Fruit fly (Drosophila melanogaster) ovary, adult (tissue): ENCODE data around the gene CG7953.

Experiments used
- CG17801 ChIP-seq: fragments of 200-800 bp; optimal IDR thresholded peaks from 2 replicates; lab custom pipeline; 2019; ENCODE audit warnings: missing biosample characterization, mild to moderate bottlenecking, missing genetic modification characterization, moderate library complexity; ENCODE audit not compliant: partially characterized antibody

Gene CG7953

DNA sequence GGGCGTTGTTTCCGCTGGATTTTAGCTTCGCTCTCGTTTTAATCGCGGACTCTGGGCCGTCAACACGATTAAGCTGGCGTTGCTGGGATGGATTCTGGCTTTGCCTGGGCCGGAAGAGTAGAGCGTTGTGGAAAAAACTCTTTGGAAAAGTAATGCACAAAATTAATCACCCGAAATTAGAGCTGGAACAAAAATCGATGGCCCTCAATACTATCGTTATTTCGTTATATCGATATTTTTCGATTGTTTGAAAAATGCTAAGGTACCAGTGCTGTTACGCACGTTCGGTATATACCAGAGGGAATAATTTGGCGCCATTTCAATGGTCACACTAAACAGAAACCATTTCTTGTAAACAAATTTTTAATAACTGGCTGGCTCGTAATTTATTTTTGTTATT is 18.2 kb upstream of the CG7953 start, which contains the start of the genes Arpc1 and Orc5:
Gene Arpc1, minus strand, starts transcription at position 202 of the 400 bp plus-strand sequence.
Gene Orc5, plus strand, starts transcription at position 298 of the 400 bp plus-strand sequence.
- TF ChIP-seq CG17801 (GFP tag; lab: Kevin White, UChicago), result peak; percentile 26

DNA sequence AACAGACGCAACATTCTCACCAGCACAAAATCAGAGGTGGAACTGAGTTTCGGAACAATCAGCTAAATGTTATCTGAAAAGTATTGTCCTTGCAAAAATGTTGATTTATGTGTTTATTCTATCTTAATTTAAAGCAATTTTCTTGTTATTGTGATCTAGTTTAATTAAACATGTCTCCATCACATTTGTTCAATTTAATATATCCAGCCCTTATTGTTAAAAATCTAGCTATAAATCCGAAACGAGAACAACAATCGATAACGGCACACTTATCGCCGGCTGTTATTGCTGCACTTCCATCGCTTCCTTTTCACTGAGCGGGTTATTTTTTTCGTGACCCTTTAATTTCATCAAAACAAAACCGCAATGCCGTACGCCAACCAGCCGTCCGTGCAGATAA is 14.7 kb upstream of the CG7953 start, which contains the start of the genes GatC, PolG2 and Polr2C:
Gene GatC, minus strand, starts transcription at position 48 of the 400 bp plus-strand sequence.
Gene PolG2, minus strand, starts transcription at position 48 of the 400 bp plus-strand sequence.
Gene Polr2C, plus strand, starts transcription at position 280 of the 400 bp plus-strand sequence.
- no peak for TF ChIP-seq CG17801 (GFP tag; lab: Kevin White, UChicago)

DNA sequence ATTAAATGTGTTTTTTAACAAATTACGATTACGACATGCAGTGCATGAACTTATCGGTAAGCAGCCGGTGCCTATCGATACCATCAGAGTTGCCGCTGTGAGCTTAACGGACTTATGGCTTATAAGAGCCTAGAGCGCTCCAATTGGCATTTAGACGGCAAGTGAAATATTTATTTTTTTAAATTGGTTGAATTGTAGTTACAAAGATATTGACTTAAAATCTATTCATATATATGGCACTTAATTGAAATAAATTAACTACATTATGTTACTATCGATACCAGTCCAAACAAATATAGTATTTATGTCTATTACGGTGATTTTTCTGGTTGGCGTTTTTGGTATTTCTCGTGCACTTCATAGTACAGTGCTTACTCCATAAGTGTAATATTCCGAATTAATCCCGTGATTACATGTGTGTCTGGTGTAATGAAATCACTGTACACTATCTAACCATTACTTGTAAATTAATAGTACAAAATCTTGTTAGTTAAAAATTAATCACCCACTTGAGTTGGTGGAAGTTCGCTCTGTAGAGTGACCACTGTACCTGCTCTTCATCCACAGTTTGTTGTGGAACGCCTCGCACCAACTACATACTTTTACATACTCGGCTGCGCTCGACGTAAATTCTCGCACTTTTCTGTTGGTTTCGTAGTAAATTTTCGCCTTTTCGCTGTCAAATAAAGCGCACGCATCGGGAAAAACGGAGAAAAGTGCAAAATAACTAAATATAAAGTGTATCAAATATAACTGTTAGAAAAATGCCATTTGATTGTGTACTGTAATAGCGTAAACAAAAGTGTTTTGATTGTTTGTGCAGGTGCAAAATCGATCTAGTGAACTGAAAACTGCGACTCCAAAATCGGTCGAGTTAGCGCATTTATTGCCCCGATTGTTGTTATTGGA is 12.5 kb upstream of the CG7953 start, which contains the start of the genes mRpS23 and CenG1A:
Gene mRpS23, minus strand, starts transcription at position 71 of the 909 bp plus-strand sequence.
Gene CenG1A, plus strand, starts transcription at position 563 of the 909 bp plus-strand sequence.
- peak; percentile 100 for TF ChIP-seq CG17801 (GFP tag; lab: Kevin White, UChicago)

DNA sequence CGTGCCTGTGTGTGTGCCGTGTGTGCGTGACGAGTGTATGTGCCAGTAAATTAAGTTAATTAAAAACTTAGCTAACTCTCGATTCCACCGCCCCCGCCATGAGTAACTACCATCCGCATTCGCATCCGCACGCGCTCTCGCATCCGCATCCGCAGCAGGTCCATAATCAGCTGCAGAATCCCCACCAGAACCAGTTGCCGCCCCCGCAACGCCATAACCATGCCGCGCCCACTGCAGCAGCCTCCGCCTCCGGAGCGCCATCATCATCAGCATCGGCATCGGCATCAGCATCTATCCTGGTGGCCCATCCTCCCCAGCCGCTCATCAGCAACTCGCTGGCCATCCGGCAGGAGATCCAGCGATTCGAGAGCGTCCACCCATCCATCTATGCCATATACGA is 11.8 kb upstream of the CG7953 start:
- TF ChIP-seq CG17801 (GFP tag; lab: Kevin White, UChicago), result no peak

DNA sequence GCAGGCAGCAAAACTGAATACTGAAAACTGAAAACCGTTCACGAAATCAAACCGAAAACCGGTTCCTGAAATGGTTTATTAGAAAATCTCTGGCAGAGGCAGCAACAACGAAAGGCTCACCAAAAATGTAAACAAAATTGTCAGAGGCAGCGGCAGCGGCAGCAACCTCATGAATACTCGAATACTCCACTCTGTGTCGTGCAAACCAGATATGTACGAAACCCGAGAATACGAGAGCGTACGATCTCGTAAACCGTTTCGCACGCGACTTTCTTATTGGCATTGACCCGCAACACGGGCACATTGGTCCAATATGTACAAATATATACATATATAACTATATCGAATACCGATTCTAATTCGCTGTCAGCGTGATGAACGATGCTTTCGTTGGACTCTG is 10.1 kb upstream of the CG7953 start:
- no peak for TF ChIP-seq CG17801 (GFP tag; lab: Kevin White, UChicago)

DNA sequence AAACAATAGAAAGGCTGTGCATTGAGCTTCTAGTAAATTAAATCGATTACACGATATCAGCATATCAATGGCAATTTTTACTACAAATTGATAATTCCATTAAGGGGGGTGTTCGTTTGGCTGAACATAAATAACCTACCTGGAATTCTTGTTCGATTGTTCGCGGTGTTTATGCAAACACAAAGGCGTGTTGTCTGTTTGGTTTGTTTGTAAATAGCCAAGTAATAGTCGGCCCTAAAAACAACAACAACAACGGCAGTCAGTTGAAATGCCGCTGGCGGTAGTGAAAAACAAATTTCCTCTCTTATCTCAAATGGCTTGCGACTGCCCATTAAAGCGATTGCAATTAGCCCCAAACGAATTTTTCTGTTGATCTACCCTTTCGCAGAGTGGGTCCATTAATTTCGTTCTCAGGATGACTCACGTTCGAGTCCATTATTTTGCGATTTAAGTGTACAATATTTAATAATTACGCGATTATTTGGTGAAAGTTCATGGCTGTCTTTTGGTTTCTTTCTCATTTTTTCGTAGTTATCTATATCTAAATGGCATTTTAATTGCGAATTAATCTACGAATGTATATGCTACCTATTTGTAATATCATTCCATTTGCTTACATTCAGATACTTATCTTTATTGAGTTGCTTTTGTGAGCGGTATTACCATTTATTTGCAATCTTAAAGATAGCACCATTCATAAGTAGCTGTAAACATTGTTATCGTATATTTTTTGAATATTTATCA is 8.9 kb upstream of the CG7953 start:
- TF ChIP-seq CG17801 (GFP tag; lab: Kevin White, UChicago), result peak; percentile 78

DNA sequence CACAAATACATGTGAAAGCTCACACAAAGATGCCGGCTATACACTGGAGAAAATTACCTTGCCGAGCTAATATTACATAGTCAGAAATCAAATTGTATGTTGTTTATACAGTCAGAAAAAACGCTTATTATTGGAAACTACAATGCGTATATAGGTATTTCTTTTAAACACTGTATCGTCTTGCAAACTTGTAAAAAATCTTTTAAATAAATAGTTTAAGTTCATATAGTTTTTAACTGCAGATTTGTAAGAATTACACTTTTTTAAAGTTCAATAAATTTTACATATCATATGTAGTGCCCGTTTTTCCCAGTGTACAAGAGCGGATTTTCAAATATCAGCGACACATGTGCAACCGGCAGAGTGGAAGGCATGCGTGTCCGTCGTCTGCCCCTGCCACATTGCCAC is 8.0 kb upstream of the CG7953 start:
- peak; percentile 72 for TF ChIP-seq CG17801 (GFP tag; lab: Kevin White, UChicago)

DNA sequence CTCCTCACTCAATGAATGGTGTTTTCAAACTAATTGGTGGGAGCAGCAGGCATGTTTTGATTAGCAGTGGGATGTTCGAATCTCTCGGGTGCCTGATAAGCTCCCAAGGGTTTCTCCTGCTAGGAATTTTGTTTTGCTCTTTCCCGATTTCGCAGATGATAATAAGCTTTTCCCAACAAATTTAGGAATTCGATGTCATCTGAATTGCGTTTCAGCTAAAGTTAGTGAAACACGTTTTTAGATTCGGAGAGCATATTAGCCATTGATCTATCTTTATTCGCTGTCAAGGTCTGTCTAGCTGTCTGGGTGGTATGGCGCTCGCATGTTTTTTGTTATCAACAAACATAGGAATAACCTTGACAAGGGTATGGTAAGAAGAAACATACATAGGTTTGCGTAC is 6.2 kb upstream of the CG7953 start, which contains the start of gene CG33307:
Gene CG33307, minus strand, starts transcription at position 13 of the 400 bp plus-strand sequence.
- no peak for TF ChIP-seq CG17801 (GFP tag; lab: Kevin White, UChicago)

DNA sequence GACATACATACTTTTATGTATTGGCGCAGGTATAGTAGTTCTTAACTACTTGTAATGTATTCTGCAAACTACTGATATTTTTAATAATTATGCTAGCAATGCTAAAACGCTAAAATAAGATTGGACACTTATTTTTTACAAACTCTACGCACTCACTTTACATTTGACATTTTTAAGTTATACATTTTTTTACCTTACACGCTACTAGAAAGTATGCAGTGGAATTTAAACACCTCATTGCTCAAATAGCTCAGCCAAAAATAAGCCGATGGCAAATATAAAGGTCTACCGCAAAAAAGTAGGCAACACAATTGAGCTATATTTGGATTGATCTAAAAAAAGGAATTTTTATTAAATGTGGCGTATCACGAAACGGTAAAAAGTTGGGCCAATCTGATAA is 5.6 kb upstream of the CG7953 start:
- TF ChIP-seq CG17801 (GFP tag; lab: Kevin White, UChicago), result no peak

DNA sequence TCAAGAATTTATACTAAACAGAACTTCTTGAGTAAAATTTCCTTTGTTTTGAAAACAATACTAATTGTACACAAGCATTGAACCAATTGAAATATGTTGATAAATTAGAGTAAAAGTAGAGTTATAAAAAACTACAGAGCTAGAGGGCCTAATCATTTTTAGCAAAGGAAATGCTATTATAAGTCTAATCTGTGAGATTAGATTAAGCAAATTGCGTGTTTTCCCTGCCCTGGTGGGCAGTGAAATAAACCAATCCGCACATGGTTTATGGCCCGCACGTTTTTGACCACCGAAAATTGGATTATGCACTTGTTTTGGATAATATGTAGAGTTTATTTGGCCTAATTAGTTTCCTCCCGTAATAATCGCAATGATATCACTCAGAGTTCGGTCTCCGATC is 5.2 kb upstream of the CG7953 start:
- no peak for TF ChIP-seq CG17801 (GFP tag; lab: Kevin White, UChicago)

DNA sequence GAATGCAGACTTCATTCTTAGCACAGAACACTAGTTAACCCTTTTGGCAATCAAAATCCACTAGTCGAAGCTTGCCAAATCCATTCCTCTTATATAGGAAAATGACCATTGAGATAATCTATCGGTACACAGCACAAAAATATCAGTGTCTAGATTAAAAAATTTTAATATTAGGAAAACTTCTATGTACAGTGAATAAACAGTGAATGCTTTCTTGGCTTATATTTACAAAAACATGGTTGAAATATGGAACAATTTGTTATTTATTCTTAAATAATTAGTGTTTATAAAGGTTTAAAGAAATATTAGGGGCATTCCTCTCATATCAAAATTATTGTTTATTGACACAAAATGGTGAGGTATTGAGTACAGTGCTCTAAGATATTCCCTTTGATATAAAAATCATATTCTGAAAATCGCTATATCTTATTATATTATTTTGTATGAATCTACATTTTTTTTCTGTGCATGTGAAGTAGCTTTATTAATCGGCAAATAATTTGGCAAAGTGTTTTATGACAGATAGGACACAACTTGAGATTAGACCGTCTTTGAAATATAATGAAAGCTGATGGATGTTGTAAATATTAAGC is 3.9 kb upstream of the CG7953 start, which contains the start of gene CG33306:
Gene CG33306, minus strand, starts transcription at position 51 of the 593 bp plus-strand sequence.
- TF ChIP-seq CG17801 (GFP tag; lab: Kevin White, UChicago), result no peak

DNA sequence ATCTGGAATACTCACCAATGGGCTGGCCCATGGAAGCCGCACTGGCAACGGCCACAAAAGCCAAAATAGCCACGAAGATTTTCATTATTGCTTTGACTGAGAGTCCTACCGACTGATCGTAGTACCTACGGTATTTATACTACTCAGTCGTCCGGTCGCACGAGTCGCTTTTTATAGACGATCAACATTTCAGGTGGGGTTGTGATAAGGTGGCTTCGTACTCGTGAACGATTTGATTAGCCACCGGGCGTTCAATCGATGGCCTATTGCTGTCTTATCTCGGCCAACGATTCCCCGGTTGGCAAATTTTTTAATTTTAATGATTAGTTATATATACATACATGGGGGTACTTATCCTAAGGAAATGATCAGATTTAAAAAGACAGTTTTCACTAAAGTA is 2.5 kb upstream of the CG7953 start, which contains the start of gene CG8997:
Gene CG8997, minus strand, starts transcription at position 148 of the 400 bp plus-strand sequence.
- TF ChIP-seq CG17801 (GFP tag; lab: Kevin White, UChicago), result no peak

DNA sequence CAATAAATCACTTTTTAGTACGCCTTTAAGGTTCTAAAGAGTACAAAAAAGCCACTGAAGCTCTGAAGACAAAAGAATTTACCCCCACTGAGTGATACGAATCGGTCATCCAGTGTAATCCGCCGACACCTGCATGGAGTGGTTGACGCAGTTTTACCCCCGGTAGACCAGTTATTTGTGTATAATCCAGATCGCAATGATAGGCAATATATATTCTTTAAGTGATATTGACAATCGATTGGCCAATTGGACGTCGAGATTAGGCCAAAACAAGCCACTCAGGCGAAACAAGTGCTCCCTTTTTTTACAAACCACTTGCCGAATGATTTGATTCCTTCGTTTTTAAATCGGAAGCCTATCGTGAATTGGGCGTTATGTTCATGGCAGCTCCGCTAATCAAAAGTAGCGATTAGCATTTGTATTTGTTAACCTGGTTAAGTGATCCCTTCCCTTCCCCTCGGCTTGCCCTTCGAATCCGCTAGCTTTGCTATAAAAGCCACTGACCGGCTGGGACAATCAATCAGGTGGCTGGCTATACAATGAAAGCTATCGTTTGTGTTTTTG is 1.4 kb upstream of the CG7953 start, which contains the start of gene CG7916:
Gene CG7916, plus strand, starts transcription at position 514 of the 564 bp plus-strand sequence.
- no peak for TF ChIP-seq CG17801 (GFP tag; lab: Kevin White, UChicago)

DNA sequence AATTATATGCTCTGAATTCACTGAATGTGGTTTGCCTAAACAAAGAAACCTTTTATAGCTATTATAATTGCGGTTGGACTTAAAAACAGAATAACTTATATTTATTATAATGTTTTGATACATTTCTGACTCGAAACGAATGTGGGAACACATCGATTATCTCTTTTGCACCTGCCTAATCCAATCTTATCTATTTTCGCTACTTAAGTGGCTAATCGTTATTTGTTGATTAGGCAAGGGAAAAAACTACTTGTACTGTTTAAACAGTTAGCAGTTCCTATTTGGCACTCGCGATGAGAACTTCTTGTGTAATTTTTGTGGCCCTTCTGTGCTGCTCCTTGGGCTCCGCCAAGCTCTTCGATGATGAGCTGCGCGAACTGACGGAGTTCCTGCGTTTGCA is 1.4 kb downstream of the CG7953 start, which contains the start of gene CG7968:
Gene CG7968, plus strand, starts transcription at position 276 of the 400 bp plus-strand sequence.
- TF ChIP-seq CG17801 (GFP tag; lab: Kevin White, UChicago), result no peak
